Fruit fly (Drosophila melanogaster): ENCODE data around the gene Fkbp39.

Fkbp39 gene

DNA sequence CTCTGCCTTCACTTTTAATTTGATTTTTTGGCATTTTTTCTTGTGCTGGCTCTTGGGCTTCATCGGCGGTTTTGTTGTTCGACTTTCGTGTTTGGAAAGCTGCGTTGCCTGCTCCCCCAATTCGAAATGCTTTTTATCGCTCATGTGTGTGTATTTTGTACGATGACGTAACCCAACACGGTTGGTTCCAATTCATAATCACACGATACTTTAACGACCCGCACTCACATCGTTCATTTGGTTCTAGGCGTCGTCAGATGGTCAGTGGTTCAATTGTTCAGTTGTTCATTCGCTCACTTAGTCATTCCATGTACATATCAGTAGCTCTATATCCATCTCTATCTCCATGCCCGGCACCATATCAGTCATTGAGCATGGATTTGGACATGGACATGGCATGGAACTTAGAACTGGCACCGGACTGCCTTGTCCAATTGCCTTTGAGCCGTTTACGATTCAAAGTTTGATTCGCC, 39.0 kb downstream of the Fkbp39 start:
- TF ChIP-seq pad (GFP tag; optimal IDR thresholded peaks at IDR 0.05) (no peak), Hr96 (GFP tag; optimal IDR thresholded peaks at IDR 0.05) (no peak), CG1620 (GFP tag; optimal IDR thresholded peaks at IDR 0.05) (no peak), cnc (optimal IDR thresholded peaks at IDR 0.05) (no peak), Mnt (GFP tag; optimal IDR thresholded peaks at IDR 0.05) (no peak), CG33017 (tag; optimal IDR thresholded peaks at IDR 0.05) (no peak)

DNA sequence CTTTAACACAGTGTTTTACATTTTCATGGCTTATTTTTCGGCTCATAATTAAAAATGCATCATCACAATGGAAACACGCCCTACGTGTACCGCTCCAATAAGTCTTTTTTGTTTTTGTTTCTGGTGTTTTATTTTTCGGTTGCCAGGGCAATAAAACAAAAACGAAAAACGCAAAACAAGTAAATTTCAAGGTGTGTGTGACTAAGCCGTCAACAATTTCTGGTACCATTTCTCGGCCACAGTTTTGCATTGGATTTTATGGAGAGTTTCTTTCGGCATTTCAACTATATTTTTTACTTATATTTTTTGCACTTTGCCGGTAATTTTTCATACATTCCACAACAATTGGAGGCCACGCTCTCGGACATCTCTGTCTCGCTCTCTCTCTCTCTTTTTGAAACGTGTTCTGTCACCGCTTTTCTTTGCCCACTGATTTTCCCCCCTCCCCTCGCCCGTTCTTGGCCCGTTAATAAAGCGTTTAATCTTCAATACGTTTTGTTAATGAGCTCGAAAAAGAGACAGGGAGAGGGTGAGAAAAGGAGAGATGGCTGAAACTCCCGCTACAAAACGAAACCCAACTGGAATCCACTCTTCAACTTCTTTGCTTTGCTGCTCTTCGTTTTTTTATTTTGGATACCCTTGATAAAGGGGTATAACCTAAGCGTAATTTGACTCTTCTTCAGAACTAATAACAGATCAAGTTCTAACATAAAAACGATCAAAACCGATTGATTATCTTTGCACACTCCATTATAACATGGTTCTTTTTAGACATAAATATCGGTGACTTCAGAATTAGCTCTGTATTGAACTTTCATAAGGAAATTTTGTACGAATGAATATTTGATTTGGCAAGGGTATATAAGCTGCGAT, 39.7 kb downstream of the Fkbp39 start:
- TF ChIP-seq bab1 (GFP tag; optimal IDR thresholded peaks at IDR 0.05) (peak; percentile 26), tj (GFP tag; optimal IDR thresholded peaks at IDR 0.05) (peak; percentile 71), CG11617 (GFP tag; optimal IDR thresholded peaks at IDR 0.05) (peak; percentile 1), pad (GFP tag; optimal IDR thresholded peaks at IDR 0.05) (peak; percentile 80), CG1620 (GFP tag; optimal IDR thresholded peaks at IDR 0.05) (peak; percentile 22), CG7045 (GFP tag; optimal IDR thresholded peaks at IDR 0.05) (no peak), Crg-1 (GFP tag; optimal IDR thresholded peaks at IDR 0.05) (no peak), Hr96 (GFP tag; optimal IDR thresholded peaks at IDR 0.05) (no peak)

DNA sequence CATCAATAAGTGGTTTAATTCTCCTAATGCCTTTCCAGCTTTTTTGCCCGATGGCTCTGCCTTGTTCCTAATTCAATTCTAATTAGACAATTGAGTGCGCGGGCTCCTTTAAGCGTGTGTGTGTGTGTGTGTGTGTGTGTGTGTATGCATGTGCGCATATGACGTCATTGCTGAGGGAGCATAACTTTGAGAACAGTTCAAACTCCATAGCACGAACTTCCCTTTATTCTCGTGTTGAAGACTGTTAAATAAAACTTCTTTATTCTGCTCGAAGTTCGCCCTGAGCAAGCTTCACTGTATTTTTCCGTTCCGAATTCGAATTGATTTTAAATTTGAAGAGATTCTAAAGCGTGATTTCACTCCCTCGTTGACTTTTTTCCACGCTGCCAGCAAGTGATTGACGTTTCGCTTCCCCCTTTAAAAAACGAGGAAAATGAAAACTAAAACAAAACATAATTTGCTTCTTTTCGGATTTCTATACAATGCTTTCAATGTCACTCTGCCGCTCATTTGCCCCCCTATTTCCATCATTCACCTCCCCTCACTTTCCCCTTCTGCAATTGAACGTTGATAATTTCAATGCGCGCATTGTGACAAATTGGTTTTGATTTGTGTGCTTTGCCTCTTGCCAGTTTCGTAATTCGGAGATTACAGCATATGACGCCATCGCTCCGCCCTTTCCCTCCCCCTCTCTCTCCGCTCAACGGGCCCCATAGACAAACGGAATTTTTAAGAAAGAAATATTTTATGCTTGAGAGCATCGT, 40.5 kb downstream of the Fkbp39 start:
- TF ChIP-seq Clk (GFP tag; optimal IDR thresholded peaks at IDR 0.05), result peak; percentile 5
- no peak for TF ChIP-seq CG11617 (GFP tag; optimal IDR thresholded peaks at IDR 0.05)
- peak; percentile 81 for TF ChIP-seq pad (GFP tag; optimal IDR thresholded peaks at IDR 0.05)
- TF ChIP-seq ovo (GFP tag; optimal IDR thresholded peaks at IDR 0.05), result no peak
- TF ChIP-seq kay (GFP tag; ENCODE audit: borderline replicate concordance), result peak; percentile 35

DNA sequence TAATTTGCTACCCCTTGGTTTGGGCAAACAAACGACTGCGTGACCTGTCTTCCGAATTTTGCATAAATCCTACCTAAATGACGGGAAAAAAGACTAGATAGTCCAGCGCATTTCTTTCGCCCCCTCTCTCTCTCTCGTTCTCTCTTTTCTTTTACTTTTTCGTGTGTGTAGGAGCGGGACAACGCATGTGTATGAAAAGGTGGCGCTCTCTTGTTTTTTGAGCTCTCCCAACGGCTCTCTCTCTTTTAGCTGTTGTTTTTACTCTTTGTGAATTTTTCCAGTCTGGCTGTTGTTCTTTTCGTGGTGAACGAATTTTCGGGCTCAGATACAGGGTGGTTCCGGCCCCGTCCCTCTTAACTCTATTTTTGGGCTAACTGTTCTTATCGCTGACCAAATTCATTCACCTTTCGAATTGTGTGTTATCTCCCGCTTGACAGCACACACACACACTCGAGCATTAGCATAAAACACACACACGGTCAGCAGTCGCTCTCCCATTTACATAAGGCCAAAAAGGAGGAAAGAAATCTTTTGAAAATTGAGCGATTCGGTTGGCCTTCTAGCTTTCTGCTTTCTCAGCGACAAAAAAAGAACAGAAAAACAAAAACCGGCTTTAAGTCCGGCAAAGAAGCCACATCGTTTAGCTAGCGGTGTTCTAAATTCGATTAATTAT, 41.2 kb downstream of the Fkbp39 start:
- TF ChIP-seq pad (GFP tag; optimal IDR thresholded peaks at IDR 0.05) (peak; percentile 15), Crg-1 (GFP tag; optimal IDR thresholded peaks at IDR 0.05) (peak; percentile 15), bab1 (GFP tag; optimal IDR thresholded peaks at IDR 0.05) (peak; percentile 7), CG7045 (GFP tag; optimal IDR thresholded peaks at IDR 0.05) (no peak)

DNA sequence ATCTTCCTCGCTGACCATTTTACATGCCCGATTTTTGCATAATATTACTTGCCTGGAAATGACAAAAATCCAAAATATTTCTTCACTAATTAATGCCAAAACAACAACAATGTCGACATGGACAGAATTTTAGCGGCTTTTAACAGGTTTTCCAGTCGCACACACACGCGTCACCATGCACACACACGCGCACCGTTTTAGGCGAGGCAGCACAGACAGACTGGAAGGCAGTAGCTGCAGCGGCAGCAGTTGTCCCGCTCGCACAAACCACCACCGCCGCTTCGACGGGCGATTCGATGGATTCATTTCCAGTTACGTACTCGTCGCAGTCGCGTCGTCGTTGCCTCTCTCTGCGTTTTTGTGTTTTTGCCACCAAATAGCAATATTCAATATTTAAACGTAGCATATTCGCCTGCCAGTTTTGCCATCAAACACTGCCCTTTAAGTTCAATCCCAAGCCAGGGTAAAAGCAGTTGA, 42.3 kb downstream of the Fkbp39 start, which contains the start of gene CG45218:
CG45218 (minus strand) TSS at position 158 of the 477 bp plus-strand sequence.
- TF ChIP-seq cic (GFP tag; optimal IDR thresholded peaks at IDR 0.05), result peak; percentile 53
- TF ChIP-seq CG7101 (tag; optimal IDR thresholded peaks at IDR 0.05), result peak; percentile 2
- TF ChIP-seq Clk (GFP tag; optimal IDR thresholded peaks at IDR 0.05), result no peak
- TF ChIP-seq CG12768 (GFP tag; optimal IDR thresholded peaks at IDR 0.05), result peak; percentile 20
- peak; percentile 41 for TF ChIP-seq Mnt (GFP tag; optimal IDR thresholded peaks at IDR 0.05)
- TF ChIP-seq CG7045 (GFP tag; optimal IDR thresholded peaks at IDR 0.05), result no peak
- peak; percentile 15 for TF ChIP-seq CG33017 (tag; optimal IDR thresholded peaks at IDR 0.05)
- TF ChIP-seq cnc (optimal IDR thresholded peaks at IDR 0.05), result no peak
- TF ChIP-seq CG1620 (GFP tag; optimal IDR thresholded peaks at IDR 0.05), result peak; percentile 34
- no peak for TF ChIP-seq CG14711 (tag; optimal IDR thresholded peaks at IDR 0.05)
- TF ChIP-seq tj (GFP tag; optimal IDR thresholded peaks at IDR 0.05), result peak; percentile 78
- peak; percentile 95 for TF ChIP-seq kay (GFP tag; ENCODE audit: borderline replicate concordance)
- peak; percentile 26 for TF ChIP-seq ovo (GFP tag; optimal IDR thresholded peaks at IDR 0.05)
- no peak for TF ChIP-seq toe (GFP tag; optimal IDR thresholded peaks at IDR 0.05)
- TF ChIP-seq pad (GFP tag; optimal IDR thresholded peaks at IDR 0.05), result peak; percentile 85
- TF ChIP-seq Crg-1 (GFP tag; optimal IDR thresholded peaks at IDR 0.05), result no peak
- TF ChIP-seq CG5204 (GFP tag; optimal IDR thresholded peaks at IDR 0.05), result no peak

DNA sequence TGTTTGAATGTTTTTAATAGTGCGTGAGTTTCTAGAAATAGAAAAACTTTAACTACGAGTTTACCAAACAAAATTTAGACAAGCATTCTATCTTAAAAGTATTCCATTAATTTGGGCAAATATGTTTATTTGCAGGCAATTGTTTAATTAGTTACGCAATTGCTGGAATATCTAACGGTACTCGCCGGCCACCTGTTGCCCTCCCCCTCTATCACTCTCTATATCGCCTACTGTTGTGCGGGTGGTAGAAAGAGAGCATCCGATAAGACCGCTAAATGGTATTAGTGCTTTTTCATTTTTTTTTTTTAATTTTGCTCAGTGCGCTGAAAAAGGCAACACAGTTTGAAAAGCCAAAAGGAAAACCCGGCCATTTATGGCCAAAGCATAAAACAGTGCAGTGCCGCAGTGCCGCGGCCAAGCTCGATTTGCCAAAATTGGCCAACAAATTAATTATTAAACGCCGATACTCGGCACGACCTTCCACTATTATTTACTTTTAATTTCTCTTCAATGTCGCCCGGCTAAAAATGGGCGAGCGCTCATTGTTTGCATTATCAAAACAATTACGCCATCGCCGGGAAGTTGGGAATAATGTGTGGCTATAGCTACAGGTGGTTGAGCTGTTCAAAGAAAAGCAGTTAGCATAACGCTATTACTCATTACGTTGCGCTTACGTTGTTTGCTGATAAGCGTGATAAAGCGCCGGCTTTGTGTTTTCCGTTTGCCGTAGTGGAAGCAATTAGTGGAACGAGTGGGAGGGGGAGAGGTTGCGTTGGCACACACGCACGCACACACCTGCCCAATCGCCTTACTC, 42.9 kb downstream of the Fkbp39 start:
- TF ChIP-seq ovo (GFP tag; optimal IDR thresholded peaks at IDR 0.05) (peak; percentile 98), pad (GFP tag; optimal IDR thresholded peaks at IDR 0.05) (peak; percentile 20), cic (GFP tag; optimal IDR thresholded peaks at IDR 0.05) (no peak)

All from whole organism, adult.